Fruit fly (Drosophila melanogaster) whole organism, prepupa: ENCODE data around the gene PGRP-LC.
A peak's percentile ranks its signal among the peaks of the same experiment; 100 is the strongest.

Experiments
- CG10631 ChIP-seq: fragments of 200-800 bp; sonication (Bioruptor generic); optimal IDR thresholded peaks from 2 replicates; lab custom pipeline; 2016; ENCODE audit warnings: missing biosample characterization, missing genetic modification characterization
- CG34406 ChIP-seq: fragments of 200-800 bp; sonication (Bioruptor generic); optimal IDR thresholded peaks from 3 replicates; lab custom pipeline; 2016; ENCODE audit warnings: missing biosample characterization, missing genetic modification characterization

- TF ChIP-seq CG34406 (GFP tag; lab: Kevin White, UChicago) (no peak), CG10631 (GFP tag; lab: Kevin White, UChicago) (peak; percentile 16)
Measured at dm6 chr3L:9397156-9397555, 58.5 kb downstream of the PGRP-LC start.
